Worm (Caenorhabditis elegans): ENCODE data around the gene F20A1.2.
"Not testable (repeated sequence)": the region's sequence is repeated elsewhere in the genome, so short reads cannot be mapped to it uniquely, and the experiment has no call there.

Gene F20A1.2

ce11 chrV:7060396-7060795, 14.3 kb downstream of the F20A1.2 start, which contains the start of the genes Y57E12AL.6 and Y57E12AL.1 (continued):
- TF ChIP-seq mls-2 (tag; optimal IDR thresholded peaks at IDR 0.05) = peak; percentile 72

ce11 chrV:7062790-7063189, 16.7 kb downstream of the F20A1.2 start, which contains the start of gene tmem-258:
TSS of gene tmem-258 (plus strand) at chrV:7063174.
- TF ChIP-seq mls-2 (tag; optimal IDR thresholded peaks at IDR 0.05); unc-62 (GFP tag; optimal IDR thresholded peaks at IDR 0.05); mep-1 (tag; optimal IDR thresholded peaks at IDR 0.05): not testable (repeated sequence)

DNA sequence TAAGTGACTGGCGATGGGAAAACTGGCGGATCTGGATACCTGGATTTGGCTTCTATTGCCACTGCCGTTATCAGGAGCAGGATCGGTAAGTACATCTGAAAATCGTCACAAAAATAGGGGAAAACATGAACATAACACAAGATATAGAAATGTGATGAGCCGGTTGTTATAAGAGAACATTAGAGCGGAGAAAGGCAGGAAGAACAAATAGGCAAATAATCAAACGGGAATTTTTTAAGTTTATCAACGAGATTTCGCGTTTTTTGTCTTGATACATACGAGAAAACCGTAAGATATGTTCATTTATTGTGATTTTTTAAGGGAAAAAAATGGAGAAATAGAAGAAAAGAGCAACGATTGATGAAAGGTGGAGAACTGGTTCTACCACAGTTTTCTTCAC, 19.1 kb downstream of the F20A1.2 start, which contains the start of gene Y57E12AR.1:
Gene Y57E12AR.1 (minus strand): TSS at position 101 of the 400 bp plus-strand sequence.
- no peak for TF ChIP-seq snpc-4 (tag; optimal IDR thresholded peaks at IDR 0.05)
- no peak for TF ChIP-seq lin-32 (GFP tag; optimal IDR thresholded peaks at IDR 0.05)
- TF ChIP-seq ceh-83 (GFP tag; optimal IDR thresholded peaks at IDR 0.05) = no peak
- no peak for TF ChIP-seq nhr-2 (tag; optimal IDR thresholded peaks at IDR 0.05)
- no peak for TF ChIP-seq ceh-39 (tag; optimal IDR thresholded peaks at IDR 0.05)
- no peak for TF ChIP-seq nhr-12 (tag; optimal IDR thresholded peaks at IDR 0.05)
- no peak for TF ChIP-seq hlh-1 (tag; optimal IDR thresholded peaks at IDR 0.05)
- no peak for TF ChIP-seq elt-3 (tag; optimal IDR thresholded peaks at IDR 0.05)
- TF ChIP-seq blmp-1 (tag; optimal IDR thresholded peaks at IDR 0.05) = no peak
- no peak for TF ChIP-seq nhr-76 (tag; optimal IDR thresholded peaks at IDR 0.05)
- no peak for TF ChIP-seq unc-120 (tag; optimal IDR thresholded peaks at IDR 0.05; ENCODE audit: poor library complexity, severe bottlenecking)
- TF ChIP-seq nhr-28 (tag; optimal IDR thresholded peaks at IDR 0.05) = no peak
- TF ChIP-seq pha-4 (tag; optimal IDR thresholded peaks at IDR 0.05) = no peak
- no peak for TF ChIP-seq ceh-43 (GFP tag; optimal IDR thresholded peaks at IDR 0.05)

DNA sequence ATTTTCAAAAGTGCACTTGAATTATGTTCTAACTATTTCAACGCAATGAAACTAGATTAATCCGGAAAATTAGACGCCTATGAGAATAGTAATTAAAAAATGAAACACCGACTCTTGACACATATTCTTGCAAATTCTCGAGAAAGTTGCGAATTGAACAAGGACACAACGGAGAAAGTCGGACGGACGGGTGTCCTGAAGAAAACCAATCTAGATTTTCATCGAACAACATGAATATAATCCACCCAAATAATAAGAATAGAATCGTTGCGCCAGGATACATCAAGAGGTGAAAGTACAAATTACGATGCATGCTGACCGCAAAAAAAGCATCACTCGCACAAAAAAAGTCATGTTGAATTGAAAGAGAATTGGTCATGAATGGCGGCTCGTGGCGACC, 22.8 kb downstream of the F20A1.2 start:
- TF ChIP-seq flh-1 (GFP tag; optimal IDR thresholded peaks at IDR 0.05) (no peak), pha-4 (tag; optimal IDR thresholded peaks at IDR 0.05) (no peak), ham-2 (GFP tag; optimal IDR thresholded peaks at IDR 0.05) (no peak), hlh-1 (tag; optimal IDR thresholded peaks at IDR 0.05) (no peak), nhr-12 (tag; optimal IDR thresholded peaks at IDR 0.05) (no peak), bed-3 (GFP tag; optimal IDR thresholded peaks at IDR 0.05) (no peak), unc-62 (GFP tag; optimal IDR thresholded peaks at IDR 0.05) (no peak), M03D4.4 (tag; optimal IDR thresholded peaks at IDR 0.05) (no peak), ztf-11 (tag; optimal IDR thresholded peaks at IDR 0.05) (no peak), lin-13 (tag; optimal IDR thresholded peaks at IDR 0.05) (no peak), unc-39 (tag; optimal IDR thresholded peaks at IDR 0.05) (no peak), elt-3 (tag; optimal IDR thresholded peaks at IDR 0.05) (no peak), nhr-237 (tag; optimal IDR thresholded peaks at IDR 0.05) (no peak), sem-2 (GFP tag; optimal IDR thresholded peaks at IDR 0.05) (no peak), ces-1 (GFP tag; optimal IDR thresholded peaks at IDR 0.05) (no peak), lsy-2 (tag; optimal IDR thresholded peaks at IDR 0.05) (no peak), ceh-83 (GFP tag; optimal IDR thresholded peaks at IDR 0.05) (no peak), unc-120 (tag; optimal IDR thresholded peaks at IDR 0.05; ENCODE audit: poor library complexity, severe bottlenecking) (no peak), tbx-8 (GFP tag; optimal IDR thresholded peaks at IDR 0.05) (no peak)

DNA sequence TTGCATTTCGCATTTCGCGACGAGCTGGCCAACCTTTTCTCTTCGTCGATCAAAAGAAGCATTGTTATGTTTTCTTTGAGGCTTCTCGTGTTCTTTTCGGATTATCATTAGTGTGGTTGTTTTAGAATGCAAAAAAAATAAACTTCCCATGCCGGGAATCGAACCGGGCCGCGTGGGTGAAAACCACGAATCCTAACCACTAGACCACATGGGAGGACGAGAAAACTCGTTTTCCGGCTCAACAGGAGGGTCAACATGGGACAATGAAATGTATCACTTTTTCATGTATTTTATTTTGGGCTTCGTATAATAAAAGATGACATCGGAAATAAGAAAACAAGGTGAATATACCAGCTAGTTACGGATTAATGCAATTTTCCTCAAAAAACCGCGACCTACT, 23.5 kb downstream of the F20A1.2 start:
- no peak for TF ChIP-seq lin-32 (GFP tag; optimal IDR thresholded peaks at IDR 0.05)
- TF ChIP-seq ham-2 (GFP tag; optimal IDR thresholded peaks at IDR 0.05) = no peak
- no peak for TF ChIP-seq elt-1 (tag; optimal IDR thresholded peaks at IDR 0.05; ENCODE audit: borderline replicate concordance, insufficient read depth)
- TF ChIP-seq ceh-39 (tag; optimal IDR thresholded peaks at IDR 0.05) = no peak
- no peak for TF ChIP-seq hlh-1 (tag; optimal IDR thresholded peaks at IDR 0.05)
- TF ChIP-seq nhr-237 (tag; optimal IDR thresholded peaks at IDR 0.05) = no peak
- TF ChIP-seq nhr-76 (tag; optimal IDR thresholded peaks at IDR 0.05) = no peak
- no peak for TF ChIP-seq blmp-1 (tag; optimal IDR thresholded peaks at IDR 0.05)
- TF ChIP-seq nhr-12 (tag; optimal IDR thresholded peaks at IDR 0.05) = no peak
- no peak for TF ChIP-seq ces-1 (GFP tag; optimal IDR thresholded peaks at IDR 0.05)
- no peak for TF ChIP-seq M03D4.4 (tag; optimal IDR thresholded peaks at IDR 0.05)
- TF ChIP-seq nhr-2 (tag; optimal IDR thresholded peaks at IDR 0.05) = no peak
- TF ChIP-seq bed-3 (GFP tag; optimal IDR thresholded peaks at IDR 0.05) = no peak
- TF ChIP-seq sem-2 (GFP tag; optimal IDR thresholded peaks at IDR 0.05) = no peak

DNA sequence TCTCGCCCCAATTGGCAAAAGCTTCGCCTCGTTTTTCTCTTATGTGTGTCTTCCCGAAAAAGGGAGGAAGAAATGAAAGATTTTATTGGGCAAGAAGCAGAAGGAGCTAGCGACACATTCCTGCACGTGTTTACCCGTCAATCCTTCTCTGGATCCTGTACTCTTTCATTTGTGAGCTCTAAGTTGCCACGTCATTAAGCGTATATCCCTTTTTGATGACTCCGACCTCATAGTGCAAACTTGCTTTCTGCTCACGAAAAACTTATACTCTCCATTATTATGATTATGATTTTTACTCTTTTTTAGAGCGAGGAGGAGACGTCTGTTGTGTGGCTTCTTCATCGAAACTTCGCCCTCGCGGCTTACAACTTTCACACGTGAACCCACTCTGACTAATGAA, 26.2 kb downstream of the F20A1.2 start, which contains the start of gene F27B10.1:
Gene F27B10.1 (plus strand): TSS at position 301 of the 400 bp plus-strand sequence.
- TF ChIP-seq tbx-8 (GFP tag; optimal IDR thresholded peaks at IDR 0.05) = no peak

Data from whole organism, mixed stage, embryonic.